Fruit fly (Drosophila melanogaster) whole organism, embryonic: ENCODE results near the gene CG6432.

Source experiments
- Abd-B ChIP-seq: fragments of 200-800 bp; sonication (Bioruptor generic); optimal IDR thresholded peaks from 2 replicates; lab custom pipeline; 2018; ENCODE audit warnings: missing biosample characterization, mild to moderate bottlenecking, missing genetic modification characterization, moderate library complexity
- Adf1 ChIP-seq: fragments of 200-800 bp; sonication (Bioruptor generic); IDR thresholded peaks from 2 replicates; pipeline ENCODE4 v1.3.6; 2022; ENCODE audit warnings: missing biosample characterization, missing genetic modification characterization
- CG11560 ChIP-seq: fragments of 200-800 bp; sonication (Bioruptor generic); IDR thresholded peaks from 3 replicates; pipeline ENCODE4 v1.3.6; 2022; ENCODE audit warnings: missing biosample characterization, missing genetic modification characterization
- CG17568 ChIP-seq: fragments of 200-800 bp; sonication (Bioruptor generic); optimal IDR thresholded peaks from 2 replicates; lab custom pipeline; 2018; ENCODE audit warnings: missing biosample characterization, mild to moderate bottlenecking, missing genetic modification characterization, moderate library complexity
- CG18011 ChIP-seq: fragments of 200-800 bp; sonication (Bioruptor generic); optimal IDR thresholded peaks from 2 replicates; lab custom pipeline; 2017; ENCODE audit warnings: missing biosample characterization, missing genetic modification characterization, mild to moderate bottlenecking, moderate library complexity, missing genotype
- CG30431 ChIP-seq: fragments of 200-800 bp; sonication (Bioruptor generic); optimal IDR thresholded peaks from 2 replicates; lab custom pipeline; 2017; ENCODE audit warnings: missing biosample characterization, missing genetic modification characterization
- CG3065 ChIP-seq: fragments of 200-800 bp; sonication (Bioruptor generic); optimal IDR thresholded peaks from 2 replicates; lab custom pipeline; 2016; ENCODE audit warnings: missing biosample characterization, missing genetic modification characterization
- CG6272 ChIP-seq: fragments of 200-800 bp; sonication (Bioruptor generic); IDR thresholded peaks from 2 replicates; pipeline ENCODE4 v1.3.6; 2022; ENCODE audit warnings: missing biosample characterization, missing genetic modification characterization
- CG7357 ChIP-seq: fragments of 200-800 bp; sonication (Bioruptor generic); IDR thresholded peaks from 3 replicates; pipeline ENCODE4 v1.3.6; 2022; ENCODE audit warnings: missing biosample characterization, missing genetic modification characterization
- CG7928 ChIP-seq: fragments of 200-800 bp; sonication (Bioruptor generic); optimal IDR thresholded peaks from 2 replicates; lab custom pipeline; 2017; ENCODE audit warnings: missing biosample characterization, mild to moderate bottlenecking, missing genetic modification characterization
- CG7963 ChIP-seq: fragments of 200-800 bp; sonication (Bioruptor generic); IDR thresholded peaks from 3 replicates; pipeline ENCODE4 v1.3.6; 2022; ENCODE audit warnings: missing biosample characterization, missing genetic modification characterization; ENCODE audit not compliant: partially characterized antibody
- CG8924 ChIP-seq: fragments of 200-800 bp; optimal IDR thresholded peaks from 3 replicates; lab custom pipeline; 2019; ENCODE audit warnings: missing biosample characterization, mild to moderate bottlenecking, missing genetic modification characterization, moderate library complexity
- CG9876 ChIP-seq: fragments of 200-800 bp; sonication (Bioruptor generic); optimal IDR thresholded peaks from 2 replicates; lab custom pipeline; 2016; ENCODE audit warnings: missing biosample characterization, missing genetic modification characterization
- Elba2 ChIP-seq: fragments of 200-800 bp; sonication (Bioruptor generic); optimal IDR thresholded peaks from 3 replicates; lab custom pipeline; 2016; ENCODE audit warnings: missing biosample characterization, missing genetic modification characterization
- Ets65A ChIP-seq: fragments of 200-800 bp; sonication (Bioruptor generic); peaks from one replicate; lab custom pipeline; 2016; ENCODE audit warnings: missing biosample characterization, missing genetic modification characterization
- Fer2 ChIP-seq: fragments of 200-800 bp; sonication (Bioruptor generic); optimal IDR thresholded peaks from 2 replicates; lab custom pipeline; 2018; ENCODE audit warnings: missing biosample characterization, mild to moderate bottlenecking, missing genetic modification characterization, moderate library complexity
- Gug ChIP-seq: fragments of 200-800 bp; sonication (Bioruptor generic); IDR thresholded peaks from 4 replicates; pipeline ENCODE4 v1.3.6; 2022; ENCODE audit warnings: missing biosample characterization, missing genetic modification characterization
- Hand ChIP-seq: fragments of 200-800 bp; sonication (Bioruptor generic); optimal IDR thresholded peaks from 2 replicates; lab custom pipeline; 2017; ENCODE audit warnings: mild to moderate bottlenecking, missing biosample characterization, missing genetic modification reagents, missing genetic modification characterization
- Hsf ChIP-seq: fragments of 200-800 bp; sonication (Bioruptor generic); optimal IDR thresholded peaks from 3 replicates; lab custom pipeline; 2016; ENCODE audit warnings: missing biosample characterization, missing genetic modification characterization
- Max ChIP-seq: fragments of 200-800 bp; sonication (Bioruptor generic); optimal IDR thresholded peaks from 2 replicates; lab custom pipeline; 2016; ENCODE audit warnings: missing biosample characterization, mild to moderate bottlenecking, missing genetic modification characterization
- Pdp1 ChIP-seq, 2 experiments: fragments of 200-800 bp; sonication (Bioruptor generic); optimal IDR thresholded peaks; 3 replicates each; lab custom pipeline; 2016; ENCODE audit warnings: missing biosample characterization in 2 of 2, missing genetic modification characterization in 2 of 2, mild to moderate bottlenecking in 1 of 2, moderate library complexity in 1 of 2
- Ptx1 ChIP-seq: fragments of 200-800 bp; sonication (Bioruptor generic); IDR thresholded peaks from 2 replicates; pipeline ENCODE4 v1.3.6; 2022; ENCODE audit warnings: missing biosample characterization, missing genetic modification characterization
- Sox100B ChIP-seq: fragments of 200-800 bp; sonication (Bioruptor generic); optimal IDR thresholded peaks from 3 replicates; lab custom pipeline; 2018; ENCODE audit warnings: missing biosample characterization, mild to moderate bottlenecking, missing genetic modification characterization
- Stat92E ChIP-seq, 3 experiments: fragments of >200 bp in 2 of 3; fragments of 200-800 bp in 1 of 3; sonication (Bioruptor generic) in 1 of 3; optimal IDR thresholded peaks; 2 replicates each; lab custom pipeline; 2017 to 2019; ENCODE audit warnings: missing biosample characterization in 3 of 3, missing genetic modification characterization in 3 of 3, mild to moderate bottlenecking in 1 of 3, moderate library complexity in 1 of 3
- TFAM ChIP-seq: fragments of 200-800 bp; sonication (Bioruptor generic); optimal IDR thresholded peaks from 2 replicates; lab custom pipeline; 2017; ENCODE audit warnings: missing biosample characterization, missing genetic modification characterization, inconsistent platforms
- Taf1 ChIP-seq: fragments of 200-800 bp; sonication (Bioruptor generic); IDR thresholded peaks from 2 replicates; pipeline ENCODE4 v1.3.6; 2022; ENCODE audit warnings: missing biosample characterization, missing genetic modification characterization
- Trl ChIP-seq, 3 experiments: fragments of >200 bp in 2 of 3; fragments of 200-800 bp in 1 of 3; sonication (Bioruptor generic) in 1 of 3; optimal IDR thresholded peaks; 2 replicates in 1 of 3; 3 replicates in 2 of 3; lab custom pipeline; 2016 to 2017; ENCODE audit warnings: missing biosample characterization in 1 of 3, missing genetic modification characterization in 1 of 3
- amos ChIP-seq: fragments of 200-800 bp; sonication (Bioruptor generic); IDR thresholded peaks from 2 replicates; pipeline ENCODE4 v1.3.6; 2022; ENCODE audit warnings: missing biosample characterization, missing genetic modification characterization; ENCODE audit not compliant: partially characterized antibody
- aop ChIP-seq: fragments of 200-800 bp; sonication (Bioruptor generic); IDR thresholded peaks from 2 replicates; pipeline ENCODE4 v1.3.6; 2022; ENCODE audit warnings: missing biosample characterization, missing genetic modification characterization
- ash1 ChIP-seq: fragments of 200-800 bp; sonication (Bioruptor generic); optimal IDR thresholded peaks from 2 replicates; lab custom pipeline; 2018; ENCODE audit warnings: missing biosample characterization, mild to moderate bottlenecking, missing genetic modification characterization
- az2 ChIP-seq: fragments of 200-800 bp; sonication (Bioruptor generic); optimal IDR thresholded peaks from 3 replicates; lab custom pipeline; 2016; ENCODE audit warnings: missing biosample characterization, missing genetic modification characterization
- chn ChIP-seq: fragments of 200-800 bp; sonication (Bioruptor generic); optimal IDR thresholded peaks from 2 replicates; lab custom pipeline; 2016; ENCODE audit warnings: missing biosample characterization, missing genetic modification characterization
- dmrt99B ChIP-seq: fragments of 200-800 bp; sonication (Bioruptor generic); optimal IDR thresholded peaks from 2 replicates; lab custom pipeline; 2018; ENCODE audit warnings: missing biosample characterization, mild to moderate bottlenecking, missing genetic modification characterization, moderate library complexity
- dysf ChIP-seq: fragments of 200-800 bp; sonication (Bioruptor generic); IDR thresholded peaks from 3 replicates; pipeline ENCODE4 v1.3.6; 2022; ENCODE audit warnings: missing biosample characterization, missing genetic modification characterization
- eve ChIP-seq, 2 experiments: fragments of >200 bp; optimal IDR thresholded peaks; 2 replicates each; lab custom pipeline; 2017; ENCODE audit warnings: missing biosample characterization in 2 of 2, missing genetic modification characterization in 2 of 2
- fd102C ChIP-seq: fragments of 200-800 bp; sonication (Bioruptor generic); optimal IDR thresholded peaks from 2 replicates; lab custom pipeline; 2018; ENCODE audit warnings: missing biosample characterization, mild to moderate bottlenecking, missing genetic modification characterization, moderate library complexity
- gt ChIP-seq: fragments of 200-800 bp; sonication (Bioruptor generic); IDR thresholded peaks from 2 replicates; pipeline ENCODE4 v1.3.6; 2022; ENCODE audit warnings: missing biosample characterization, missing genetic modification characterization
- jigr1 ChIP-seq: fragments of 200-800 bp; sonication (Bioruptor generic); IDR thresholded peaks from 3 replicates; pipeline ENCODE4 v1.3.6; 2022; ENCODE audit warnings: missing biosample characterization, missing genetic modification characterization
- nmo ChIP-seq: fragments of 200-800 bp; sonication (Bioruptor generic); optimal IDR thresholded peaks from 2 replicates; lab custom pipeline; 2018; ENCODE audit warnings: missing biosample characterization, mild to moderate bottlenecking, missing genetic modification characterization, moderate library complexity
- odd ChIP-seq: fragments of 200-800 bp; sonication (Bioruptor generic); optimal IDR thresholded peaks from 2 replicates; lab custom pipeline; 2017; ENCODE audit warnings: missing biosample characterization, mild to moderate bottlenecking, missing genetic modification characterization
- org-1 ChIP-seq: fragments of 200-800 bp; sonication (Bioruptor generic); optimal IDR thresholded peaks from 2 replicates; lab custom pipeline; 2017; ENCODE audit warnings: missing biosample characterization, missing genetic modification characterization
- peb ChIP-seq: fragments of 200-800 bp; sonication (Bioruptor generic); IDR thresholded peaks from 2 replicates; pipeline ENCODE4 v1.3.6; 2022; ENCODE audit warnings: missing biosample characterization, missing genetic modification characterization
- pros ChIP-seq: fragments of 200-800 bp; sonication (Bioruptor generic); optimal IDR thresholded peaks from 3 replicates; lab custom pipeline; 2019; ENCODE audit warnings: missing biosample characterization, mild to moderate bottlenecking, missing genetic modification characterization, moderate library complexity
- ro ChIP-seq: fragments of 200-800 bp; sonication (Bioruptor generic); IDR thresholded peaks from 2 replicates; pipeline ENCODE4 v1.3.6; 2022; ENCODE audit warnings: missing biosample characterization, missing genetic modification characterization
- so ChIP-seq: fragments of 200-800 bp; sonication (Bioruptor generic); IDR thresholded peaks from 3 replicates; pipeline ENCODE4 v1.3.6; 2022; ENCODE audit warnings: missing biosample characterization, missing genetic modification characterization
- sr ChIP-seq: fragments of 200-800 bp; sonication (Bioruptor generic); IDR thresholded peaks from 3 replicates; pipeline ENCODE4 v1.3.6; 2022; ENCODE audit warnings: missing biosample characterization, missing genetic modification characterization
- stwl ChIP-seq: fragments of 200-800 bp; sonication (Bioruptor generic); optimal IDR thresholded peaks from 3 replicates; lab custom pipeline; 2018; ENCODE audit warnings: missing biosample characterization, mild to moderate bottlenecking, missing genetic modification characterization, moderate library complexity
- sug ChIP-seq: fragments of 200-800 bp; optimal IDR thresholded peaks from 2 replicates; lab custom pipeline; 2019; ENCODE audit warnings: missing biosample characterization, mild to moderate bottlenecking, missing genetic modification characterization, moderate library complexity
- yki ChIP-seq: fragments of >200 bp; optimal IDR thresholded peaks from 3 replicates; lab custom pipeline; 2018

The CG6432 gene

DNA sequence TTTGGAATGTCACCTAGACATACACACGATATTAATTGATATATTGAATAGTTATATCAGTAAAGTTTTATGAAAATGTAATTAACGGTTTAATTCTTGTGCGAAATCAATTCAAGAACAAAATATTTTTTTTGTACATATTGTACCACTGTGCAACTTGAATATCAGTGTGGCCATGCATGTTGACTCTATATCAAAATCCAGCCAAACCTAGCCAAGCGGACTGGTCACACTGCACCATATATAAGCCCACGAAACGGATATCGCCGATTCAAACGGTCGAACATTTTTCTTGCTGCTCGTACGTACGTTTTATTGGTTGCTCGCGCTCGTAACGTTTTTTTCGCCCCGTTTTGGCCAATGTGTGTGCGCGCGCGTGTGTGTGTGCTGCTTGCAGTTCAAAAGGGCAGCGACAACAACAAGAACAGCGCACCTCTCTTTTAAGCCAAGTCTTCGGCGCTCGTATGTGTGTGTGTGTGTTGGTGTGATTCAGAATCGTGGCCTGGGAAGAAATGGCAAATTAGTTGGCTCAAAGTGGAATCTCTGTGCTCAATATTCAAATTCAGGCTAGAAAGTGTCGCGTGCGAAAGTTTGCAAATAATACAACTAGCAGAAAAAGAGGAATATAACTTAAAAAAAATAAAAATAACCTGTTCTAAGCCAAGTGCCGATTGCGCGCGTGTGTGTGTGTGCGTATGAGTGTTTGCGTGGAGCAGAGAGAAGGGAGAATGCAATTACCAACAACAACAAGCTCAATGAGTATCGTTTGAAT is 41.8 kb upstream of the CG6432 start, which contains the start of gene crb (continued):
- TF ChIP-seq stwl (tag; lab: Kevin White, UChicago) = peak; percentile 74
- no peak for TF ChIP-seq aop (GFP tag; lab: Robert Waterston, UW)
- TF ChIP-seq Trl (optimal IDR thresholded peaks at IDR 0.05; lab: Kevin White, UChicago) = no peak
- TF ChIP-seq Trl (GFP tag; optimal IDR thresholded peaks at IDR 0.05; lab: Kevin White, UChicago) = peak; percentile 68
- TF ChIP-seq Max (GFP tag; lab: Kevin White, UChicago) = peak; percentile 43
- no peak for TF ChIP-seq CG30431 (GFP tag; lab: Kevin White, UChicago)
- peak; percentile 55 to 85 for TF ChIP-seq Pdp1 (GFP tag; optimal IDR thresholded peaks at IDR 0.05; lab: Kevin White, UChicago)
- no peak for TF ChIP-seq pros (GFP tag; lab: Kevin White, UChicago)
- TF ChIP-seq CG9876 (GFP tag; lab: Kevin White, UChicago) = no peak
- TF ChIP-seq Sox100B = peak; percentile 30
- TF ChIP-seq so (GFP tag; lab: Robert Waterston, UW) = peak; percentile 57; the same call in 1 of the 3 replicates
- TF ChIP-seq chn (GFP tag; lab: Kevin White, UChicago) = peak; percentile 59
- TF ChIP-seq Hand = no peak
- TF ChIP-seq az2 (GFP tag; lab: Kevin White, UChicago) = peak; percentile 37
- TF ChIP-seq dysf (GFP tag; lab: Robert Waterston, UW) = peak; percentile 48; the same call in 2 of the 3 replicates
- TF ChIP-seq Hsf (GFP tag; lab: Kevin White, UChicago) = peak; percentile 50
- peak; percentile 17 for TF ChIP-seq Abd-B
- peak; percentile 33 for TF ChIP-seq CG8924 (tag; lab: Kevin White, UChicago)
- TF ChIP-seq peb (GFP tag; lab: Robert Waterston, UW) = no peak
- peak; percentile 37 for TF ChIP-seq dmrt99B (tag; lab: Kevin White, UChicago)
- TF ChIP-seq CG11560 (tag; lab: Robert Waterston, UW) = no peak
- no peak for TF ChIP-seq CG7928
- peak; percentile 36 for TF ChIP-seq CG17568 (GFP tag; lab: Kevin White, UChicago)
- TF ChIP-seq TFAM (GFP tag; lab: Kevin White, UChicago) = no peak
- TF ChIP-seq Ets65A (GFP tag; lab: Kevin White, UChicago) = peak; percentile 63
- TF ChIP-seq nmo = peak; percentile 58
- no peak for TF ChIP-seq yki (lab: Kevin White, UChicago)
- no peak for TF ChIP-seq ro (GFP tag; lab: Robert Waterston, UW)
- TF ChIP-seq sr = 0 out of 3 replicates have a peak, but pooled peaks have one; percentile 41
- no peak for TF ChIP-seq Fer2 (tag; lab: Kevin White, UChicago)
- no peak for TF ChIP-seq Elba2 (GFP tag; lab: Kevin White, UChicago)
- peak; percentile 63 for TF ChIP-seq amos
- no peak for TF ChIP-seq CG3065
- TF ChIP-seq Taf1 (GFP tag; lab: Robert Waterston, UW) = no peak
- peak; percentile 26 for TF ChIP-seq CG18011
- no peak for TF ChIP-seq CG7357
- TF ChIP-seq odd (GFP tag; lab: Kevin White, UChicago) = peak; percentile 43
- TF ChIP-seq org-1 = peak; percentile 18
- peak; percentile 54; the same call in 1 of the 2 replicates for TF ChIP-seq Adf1 (GFP tag; lab: Robert Waterston, UW)
- TF ChIP-seq CG7963 (GFP tag; lab: Robert Waterston, UW) = peak; percentile 42; the same call in 1 of the 3 replicates
- TF ChIP-seq Gug (GFP tag; lab: Robert Waterston, UW) = 0 out of 4 replicates have a peak, but pooled peaks have one; percentile 7
- TF ChIP-seq eve (GFP tag; optimal IDR thresholded peaks at IDR 0.05; lab: Kevin White, UChicago) = no peak
- peak in 1 of 3 experiments; percentile 56 for TF ChIP-seq Stat92E (GFP tag; optimal IDR thresholded peaks at IDR 0.05; lab: Kevin White, UChicago)
- peak; percentile 62 for TF ChIP-seq sug (tag; lab: Kevin White, UChicago)
- TF ChIP-seq jigr1 (GFP tag; lab: Robert Waterston, UW) = no peak
- TF ChIP-seq CG6272 (GFP tag; lab: Robert Waterston, UW) = 0 out of 2 replicates have a peak, but pooled peaks have one; percentile 22
- no peak for TF ChIP-seq gt
- peak; percentile 50 for TF ChIP-seq Ptx1 (GFP tag; lab: Robert Waterston, UW)
- peak; percentile 27 for TF ChIP-seq ash1 (GFP tag; lab: Kevin White, UChicago)
- peak; percentile 30 for TF ChIP-seq fd102C (GFP tag; lab: Kevin White, UChicago)
